Worm (Caenorhabditis elegans) whole organism, L3 larva: ENCODE data around the gene Y60A3A.25.

Experiments
- fkh-10 ChIP-seq: sonication (generic microtip); optimal IDR thresholded peaks from 2 replicates; lab custom pipeline; 2017; ENCODE audit warnings: missing biosample characterization, missing genetic modification reagents, missing genetic modification characterization
- jun-1 ChIP-seq: fragments of 150-350 bp; optimal IDR thresholded peaks from 2 replicates; lab custom pipeline; 2014; ENCODE audit warnings: missing biosample characterization, missing genetic modification reagents, missing genetic modification characterization
- lin-15B ChIP-seq: fragments of 150-350 bp; optimal IDR thresholded peaks from 2 replicates; lab custom pipeline; 2014; ENCODE audit warnings: missing biosample characterization, missing genetic modification characterization
- lin-39 ChIP-seq: fragments of 150-350 bp; optimal IDR thresholded peaks from 2 replicates; lab custom pipeline; 2018; ENCODE audit warnings: missing biosample characterization, missing genetic modification reagents, missing genetic modification characterization
- nhr-43 ChIP-seq: sonication (generic microtip); optimal IDR thresholded peaks from 2 replicates; lab custom pipeline; 2016; ENCODE audit warnings: mild to moderate bottlenecking, missing genetic modification characterization, missing compliant biosample characterization; ENCODE audit not compliant: poor library complexity, severe bottlenecking
- pqm-1 ChIP-seq: fragments of 150-350 bp; optimal IDR thresholded peaks from 2 replicates; lab custom pipeline; 2017; ENCODE audit warnings: missing biosample characterization, missing genetic modification characterization, inconsistent platforms
- snpc-4 ChIP-seq: fragments of 150-350 bp; optimal IDR thresholded peaks from 2 replicates; lab custom pipeline; 2014; ENCODE audit warnings: missing biosample characterization, missing genetic modification characterization
- tbx-2 ChIP-seq: sonication (generic microtip); optimal IDR thresholded peaks from 2 replicates; lab custom pipeline; 2016; ENCODE audit warnings: mild to moderate bottlenecking, missing genetic modification characterization, missing compliant biosample characterization

ce11 chrV:19998203-19998836, 4.3 kb upstream of the Y60A3A.25 start:
- TF ChIP-seq lin-15B (tag; lab: Kevin White, UChicago) (no peak), fkh-10 (GFP tag; lab: Kevin White, UChicago) (no peak), lin-39 (tag; lab: Kevin White, UChicago) (no peak), snpc-4 (no peak), nhr-43 (tag; lab: Kevin White, UChicago) (no peak), pqm-1 (tag; lab: Kevin White, UChicago) (no peak), tbx-2 (tag; lab: Kevin White, UChicago) (no peak), jun-1 (tag; lab: Kevin White, UChicago) (no peak)
